Fruit fly (Drosophila melanogaster) Kc167 (cell line): ENCODE results near the gene Pif1A.

ENCODE experiments used
- Myc ChIP-seq: fragments of >200 bp; optimal IDR thresholded peaks from 2 replicates; lab custom pipeline; 2017; ENCODE audit warnings: missing external identifiers
- Sin3A ChIP-seq: fragments of >200 bp; optimal IDR thresholded peaks from 2 replicates; lab custom pipeline; 2018; ENCODE audit warnings: missing external identifiers
- insv ChIP-seq: fragments of >200 bp; optimal IDR thresholded peaks from 3 replicates; lab custom pipeline; 2018; ENCODE audit warnings: missing external identifiers
- psq ChIP-seq: fragments of >200 bp; optimal IDR thresholded peaks from 2 replicates; lab custom pipeline; 2017; ENCODE audit warnings: missing external identifiers

dm6 chr3R:8794384-8794783 lies 6.6 kb downstream of the Pif1A start, which contains the start of gene Ir85a:
- TF ChIP-seq insv (lab: Kevin White, UChicago) (no peak), psq (no peak), Myc (lab: Kevin White, UChicago) (no peak), Sin3A (lab: Kevin White, UChicago) (no peak)
